Worm (Caenorhabditis elegans) whole organism, L4 larva: Measurements from ENCODE around the gene unc-17.
A peak's percentile ranks its signal among the peaks of the same experiment; 100 is the strongest.

Source experiments
- aha-1 ChIP-seq: fragments of 150-350 bp; peaks from one replicate; lab custom pipeline; 2014; ENCODE audit warnings: missing biosample characterization, missing genetic modification characterization
- egl-27 ChIP-seq: sonication (generic microtip); optimal IDR thresholded peaks from 3 replicates; lab custom pipeline; 2017; ENCODE audit warnings: missing biosample characterization, missing genetic modification reagents, missing genetic modification characterization
- lin-13 ChIP-seq: fragments of 150-350 bp; optimal IDR thresholded peaks from 2 replicates; lab custom pipeline; 2014; ENCODE audit warnings: missing biosample characterization, missing genetic modification reagents, missing genetic modification characterization
- skn-1 ChIP-seq: fragments of 150-350 bp; optimal IDR thresholded peaks from 2 replicates; lab custom pipeline; 2014; ENCODE audit warnings: missing biosample characterization, missing genetic modification characterization

DNA sequence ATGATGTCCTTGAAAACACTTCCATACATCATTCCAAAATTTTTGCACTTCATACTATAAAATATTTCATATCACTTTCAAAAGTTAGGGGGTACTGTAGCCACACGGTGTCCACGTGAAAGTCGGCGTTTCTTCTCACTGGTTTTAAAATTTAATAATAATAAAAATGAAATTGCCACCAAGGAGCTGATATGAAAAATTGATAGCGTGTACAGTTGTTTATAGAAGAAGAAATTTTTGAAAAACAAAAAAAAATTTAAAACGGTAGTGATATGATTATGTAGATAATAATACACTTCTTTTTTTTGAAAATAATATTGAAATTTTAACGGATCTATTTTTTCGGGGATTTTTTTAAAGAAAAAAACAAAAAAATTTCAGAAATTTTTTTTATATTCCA, 35.5 kb upstream of the unc-17 start:
- TF ChIP-seq skn-1 (tag; lab: Kevin White, UChicago) (no peak), lin-13 (GFP tag; lab: Kevin White, UChicago) (no peak), aha-1 (tag; lab: Kevin White, UChicago) (peak; percentile 72), egl-27 (tag; lab: Kevin White, UChicago) (no peak)
